Fruit fly (Drosophila melanogaster) whole organism, wandering third instar larva: ENCODE measurements around the gene Argl.
A peak's percentile ranks its signal among the peaks of the same experiment; 100 is the strongest.

Experiments
- CG32264 ChIP-seq: fragments of 200-800 bp; sonication (Bioruptor generic); optimal IDR thresholded peaks from 2 replicates; lab custom pipeline; 2016; ENCODE audit warnings: missing biosample characterization, missing genetic modification characterization
- CG9705 ChIP-seq: fragments of 200-800 bp; sonication (Bioruptor generic); optimal IDR thresholded peaks from 2 replicates; lab custom pipeline; 2018; ENCODE audit warnings: missing biosample characterization, mild to moderate bottlenecking, missing genetic modification characterization
- Dif ChIP-seq: fragments of 200-275, 200-300 bp; sonication (Bioruptor generic); optimal IDR thresholded peaks from 2 replicates; lab custom pipeline; 2018; ENCODE audit warnings: missing biosample characterization, missing genetic modification characterization; ENCODE audit not compliant: partially characterized antibody
- GATAd ChIP-seq: sonication (Bioruptor generic); optimal IDR thresholded peaks from 2 replicates; lab custom pipeline; 2016; ENCODE audit warnings: missing biosample characterization, missing genetic modification characterization
- HLH106 ChIP-seq: fragments of 200-800 bp; optimal IDR thresholded peaks from 3 replicates; lab custom pipeline; 2019; ENCODE audit warnings: missing biosample characterization, mild to moderate bottlenecking, missing genetic modification characterization, moderate library complexity
- Hnf4 ChIP-seq: fragments of 200-800 bp; sonication (Bioruptor generic); optimal IDR thresholded peaks from 2 replicates; lab custom pipeline; 2016; ENCODE audit warnings: missing biosample characterization, mild to moderate bottlenecking, missing genetic modification characterization
- Hr83 ChIP-seq: fragments of 200-300 bp; sonication (Bioruptor generic); optimal IDR thresholded peaks from 2 replicates; lab custom pipeline; 2016; ENCODE audit warnings: missing biosample characterization, mild to moderate bottlenecking, missing genetic modification characterization, moderate library complexity; ENCODE audit not compliant: poor library complexity, severe bottlenecking
- Jra ChIP-seq: sonication (Bioruptor generic); optimal IDR thresholded peaks from 2 replicates; lab custom pipeline; 2016; ENCODE audit warnings: missing biosample characterization, missing genetic modification characterization
- Mio ChIP-seq: sonication (Bioruptor generic); optimal IDR thresholded peaks from 2 replicates; lab custom pipeline; 2016; ENCODE audit warnings: missing biosample characterization, missing genetic modification characterization
- Myc ChIP-seq: fragments of >200 bp; optimal IDR thresholded peaks from 2 replicates; lab custom pipeline; 2017
- N ChIP-seq: fragments of >200 bp; optimal IDR thresholded peaks from 2 replicates; lab custom pipeline; 2018; ENCODE audit warnings: missing biosample characterization, missing external identifiers, missing genetic modification characterization
- OdsH ChIP-seq: fragments of 200-800 bp; sonication (Bioruptor generic); optimal IDR thresholded peaks from 2 replicates; lab custom pipeline; 2016; ENCODE audit warnings: missing biosample characterization, mild to moderate bottlenecking, missing genetic modification characterization
- Rel ChIP-seq, 2 experiments: fragments of 200-800 bp; sonication (Bioruptor generic) in 1 of 2; optimal IDR thresholded peaks; 2 replicates in 1 of 2; 3 replicates in 1 of 2; lab custom pipeline; 2016 to 2019; ENCODE audit warnings: mild to moderate bottlenecking in 2 of 2, missing biosample characterization in 2 of 2, missing genetic modification characterization in 2 of 2, moderate library complexity in 1 of 2
- Sp1 ChIP-seq: fragments of 200-800 bp; sonication (Bioruptor generic); optimal IDR thresholded peaks from 3 replicates; lab custom pipeline; 2019; ENCODE audit warnings: missing biosample characterization, mild to moderate bottlenecking, missing genetic modification characterization, moderate library complexity
- Vsx2 ChIP-seq: fragments of 200-300, 225-300 bp; sonication (Bioruptor generic); optimal IDR thresholded peaks from 2 replicates; lab custom pipeline; 2018; ENCODE audit warnings: missing biosample characterization, missing genetic modification characterization; ENCODE audit not compliant: partially characterized antibody
- br ChIP-seq: fragments of 200-800 bp; sonication (Bioruptor generic); optimal IDR thresholded peaks from 2 replicates; lab custom pipeline; 2016; ENCODE audit warnings: missing biosample characterization, missing genetic modification characterization
- brk ChIP-seq: fragments of 200-800 bp; sonication (Bioruptor generic); optimal IDR thresholded peaks from 2 replicates; lab custom pipeline; 2016; ENCODE audit warnings: missing biosample characterization, mild to moderate bottlenecking, missing genetic modification characterization
- dl ChIP-seq, 2 experiments: fragments of 175-275, 200-275 bp in 1 of 2; fragments of 200-275 bp in 1 of 2; sonication (Bioruptor generic); optimal IDR thresholded peaks; lab custom pipeline; 2018; ENCODE audit warnings: mild to moderate bottlenecking in 2 of 2, missing biosample characterization in 2 of 2, missing genetic modification characterization in 2 of 2, moderate library complexity in 2 of 2; ENCODE audit not compliant: partially characterized antibody in 2 of 2, insufficient read depth in 1 of 2
- dmrt93B ChIP-seq: fragments of 200-800 bp; sonication (Bioruptor generic); optimal IDR thresholded peaks from 2 replicates; lab custom pipeline; 2018; ENCODE audit warnings: missing biosample characterization, mild to moderate bottlenecking, missing genetic modification characterization
- dsf ChIP-seq: sonication (Bioruptor generic); optimal IDR thresholded peaks from 2 replicates; lab custom pipeline; 2016; ENCODE audit warnings: missing biosample characterization, missing genetic modification characterization, borderline replicate concordance
- ey ChIP-seq: fragments of 200-800 bp; sonication (Bioruptor generic); optimal IDR thresholded peaks from 2 replicates; lab custom pipeline; 2016; ENCODE audit warnings: missing biosample characterization, missing genetic modification characterization
- foxo ChIP-seq, 2 experiments: fragments of 200-800 bp; sonication (Bioruptor generic); optimal IDR thresholded peaks; 2 replicates in 1 of 2; 3 replicates in 1 of 2; lab custom pipeline; 2016 to 2017; ENCODE audit warnings: missing biosample characterization in 2 of 2, missing genetic modification characterization in 2 of 2
- fru ChIP-seq: fragments of 200-800 bp; sonication (Bioruptor generic); optimal IDR thresholded peaks from 3 replicates; lab custom pipeline; 2016; ENCODE audit warnings: missing biosample characterization, mild to moderate bottlenecking, missing genetic modification characterization
- h ChIP-seq: fragments of 200-800 bp; sonication (Bioruptor generic); optimal IDR thresholded peaks from 3 replicates; lab custom pipeline; 2016; ENCODE audit warnings: missing biosample characterization, mild to moderate bottlenecking, missing genetic modification characterization
- jim ChIP-seq: fragments of 175-275, 200-325 bp; sonication (Bioruptor generic); optimal IDR thresholded peaks from 2 replicates; lab custom pipeline; 2016; ENCODE audit warnings: missing biosample characterization, mild to moderate bottlenecking, missing genetic modification characterization
- lola ChIP-seq: fragments of >200 bp; optimal IDR thresholded peaks from 2 replicates; lab custom pipeline; 2017; ENCODE audit warnings: missing biosample characterization, missing genetic modification characterization
- pan ChIP-seq: fragments of >200 bp; optimal IDR thresholded peaks from 2 replicates; lab custom pipeline; 2017
- psq ChIP-seq: fragments of 200-800 bp; sonication (Bioruptor generic); optimal IDR thresholded peaks from 3 replicates; lab custom pipeline; 2017; ENCODE audit warnings: missing biosample characterization, mild to moderate bottlenecking, missing genetic modification characterization, moderate library complexity
- rgr ChIP-seq: fragments of 200-800 bp; sonication (Bioruptor generic); optimal IDR thresholded peaks from 3 replicates; lab custom pipeline; 2016; ENCODE audit warnings: missing biosample characterization, mild to moderate bottlenecking, missing genetic modification characterization
- sage ChIP-seq: fragments of 200-800 bp; sonication (Bioruptor generic); optimal IDR thresholded peaks from 2 replicates; lab custom pipeline; 2016; ENCODE audit warnings: missing biosample characterization, mild to moderate bottlenecking, missing genetic modification characterization
- sv ChIP-seq: fragments of 200-800 bp; sonication (Bioruptor generic); optimal IDR thresholded peaks from 3 replicates; lab custom pipeline; 2016; ENCODE audit warnings: missing biosample characterization, missing genetic modification characterization
- usp ChIP-seq: fragments of >200 bp; optimal IDR thresholded peaks from 2 replicates; lab custom pipeline; 2017; ENCODE audit warnings: missing biosample characterization, missing genetic modification characterization
- woc ChIP-seq: sonication (Bioruptor generic); optimal IDR thresholded peaks from 2 replicates; lab custom pipeline; 2016; ENCODE audit warnings: missing biosample characterization, mild to moderate bottlenecking, missing genetic modification characterization

Argl gene

DNA sequence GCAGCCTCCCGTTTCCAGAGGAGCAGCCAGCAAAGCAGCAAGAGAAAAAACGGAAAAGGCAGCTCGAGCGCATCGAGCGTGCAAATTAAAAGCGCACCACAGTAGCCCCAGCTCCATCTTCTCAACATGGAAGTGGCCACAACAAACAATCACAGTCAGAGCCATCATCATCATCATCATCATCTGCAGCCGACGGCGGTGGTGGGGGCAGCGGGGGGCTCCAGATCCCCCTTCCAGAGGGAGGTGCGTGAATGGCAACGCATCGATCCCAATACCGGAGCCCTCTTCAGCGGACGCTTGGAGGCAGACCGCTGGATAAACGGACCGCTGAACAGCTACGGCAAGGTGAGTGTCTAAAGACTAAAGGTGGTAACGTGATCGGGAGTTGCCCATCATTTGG lies 26.2 kb downstream of the Argl start:
- TF ChIP-seq dsf (no peak), sv (GFP tag; lab: Kevin White, UChicago) (no peak), N (GFP tag; lab: Kevin White, UChicago) (no peak), ey (no peak), foxo (GFP tag; optimal IDR thresholded peaks at IDR 0.05; lab: Kevin White, UChicago) (no peak), Hnf4 (GFP tag; lab: Kevin White, UChicago) (no peak), pan (no peak), CG9705 (no peak)

dm6 chr2L:8906279-8906678 lies 35.6 kb downstream of the Argl start:
- TF ChIP-seq rgr (GFP tag; lab: Kevin White, UChicago) (peak; percentile 40), Rel (GFP tag; optimal IDR thresholded peaks at IDR 0.05; lab: Kevin White, UChicago) (no peak), Rel (tag; optimal IDR thresholded peaks at IDR 0.05; lab: Kevin White, UChicago) (no peak), HLH106 (tag; lab: Kevin White, UChicago) (peak; percentile 40), Jra (GFP tag; lab: Kevin White, UChicago) (no peak), jim (GFP tag; lab: Kevin White, UChicago) (no peak), brk (peak; percentile 29), dl (GFP tag; optimal IDR thresholded peaks at IDR 0.05; lab: Kevin White, UChicago; ENCODE audit: insufficient read depth in 1 of 2, partially characterized antibody in 2 of 2) (no peak), woc (GFP tag; lab: Kevin White, UChicago) (peak; percentile 50), Sp1 (GFP tag; lab: Kevin White, UChicago) (peak; percentile 21), h (GFP tag; lab: Kevin White, UChicago) (peak; percentile 57), foxo (GFP tag; optimal IDR thresholded peaks at IDR 0.05; lab: Kevin White, UChicago) (peak in 1 of 2 experiments; percentile 46), ey (peak; percentile 35), Myc (no peak), Dif (GFP tag; lab: Kevin White, UChicago) (no peak), Mio (no peak), br (GFP tag; lab: Kevin White, UChicago) (peak; percentile 30), OdsH (GFP tag; lab: Kevin White, UChicago) (peak; percentile 44), pan (no peak), Hnf4 (GFP tag; lab: Kevin White, UChicago) (peak; percentile 15), psq (GFP tag; lab: Kevin White, UChicago) (peak; percentile 47), GATAd (GFP tag; lab: Kevin White, UChicago) (no peak), dsf (no peak), dmrt93B (GFP tag; lab: Kevin White, UChicago) (no peak), usp (no peak), CG9705 (no peak), fru (GFP tag; lab: Kevin White, UChicago) (peak; percentile 37), lola (no peak), N (GFP tag; lab: Kevin White, UChicago) (no peak)

- TF ChIP-seq N (GFP tag; lab: Kevin White, UChicago) (no peak), lola (no peak), rgr (GFP tag; lab: Kevin White, UChicago) (no peak), HLH106 (tag; lab: Kevin White, UChicago) (no peak)
These were observed 40.0 kb downstream of the Argl start for dm6 chr2L:8901882-8902281.

DNA sequence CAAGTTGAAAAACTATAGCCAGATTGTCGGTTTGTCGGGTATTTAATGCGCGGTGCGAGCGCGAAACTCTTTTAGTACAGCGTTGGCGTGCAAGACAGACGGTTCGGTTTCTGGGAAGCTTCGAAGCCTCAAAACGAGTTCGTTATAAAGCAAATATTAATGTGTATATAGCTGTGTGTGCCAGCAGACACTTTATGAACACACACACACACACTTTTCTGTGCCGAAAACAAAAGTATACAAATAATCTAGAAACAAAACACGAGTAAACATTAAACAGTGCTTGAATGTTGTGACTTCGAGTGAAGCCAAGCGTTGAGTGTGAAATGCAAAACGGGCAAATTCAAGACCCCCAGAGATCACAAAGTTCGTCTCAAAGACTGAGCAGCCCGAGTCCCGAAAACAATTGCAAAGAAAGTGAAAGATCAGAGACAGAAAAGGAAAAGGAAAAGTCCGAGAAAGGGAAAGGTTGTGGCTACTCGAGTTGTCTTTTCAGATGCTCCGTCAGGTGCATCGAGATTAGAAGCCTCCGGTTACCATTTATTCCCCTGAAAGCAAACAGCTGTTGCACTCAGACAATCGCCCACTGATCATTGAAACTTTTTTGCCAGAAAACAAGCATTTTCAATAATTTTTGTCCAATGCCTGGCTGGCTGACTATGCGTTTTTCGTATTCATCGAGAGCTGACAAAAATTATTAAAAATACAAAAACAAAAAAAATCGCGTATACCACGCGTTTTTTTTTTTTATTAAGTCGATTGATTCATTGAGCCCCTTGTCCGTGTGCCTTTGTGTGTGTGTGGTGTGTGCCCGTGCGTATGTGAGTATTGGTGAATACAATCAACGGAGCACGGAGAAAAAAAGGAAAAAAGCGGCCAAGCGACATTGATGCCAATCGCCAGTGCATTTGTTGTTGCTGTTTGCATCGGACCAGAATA lies 42.9 kb downstream of the Argl start, which contains the start of gene CG34398:
Gene CG34398 (plus strand): TSS at position 73 of the 939 bp plus-strand sequence.
- TF ChIP-seq Vsx2 (GFP tag; lab: Kevin White, UChicago) (peak; percentile 18), pan (no peak), fru (GFP tag; lab: Kevin White, UChicago) (no peak), CG32264 (no peak), Hr83 (GFP tag; lab: Kevin White, UChicago) (peak; percentile 53), lola (no peak), usp (no peak), sage (peak; percentile 58), Sp1 (GFP tag; lab: Kevin White, UChicago) (no peak), Rel (GFP tag; optimal IDR thresholded peaks at IDR 0.05; lab: Kevin White, UChicago) (no peak), Rel (tag; optimal IDR thresholded peaks at IDR 0.05; lab: Kevin White, UChicago) (no peak), CG9705 (no peak), brk (no peak), woc (GFP tag; lab: Kevin White, UChicago) (peak; percentile 3), HLH106 (tag; lab: Kevin White, UChicago) (no peak)
- TF ChIP-seq, all 38 proteins: peak for 4
